In genomic region chr3R:23140280-23140679, dm6 we compare ENCODE assay signal across 4 fruit fly cellular contexts.
TF ChIP-seq lines count a peak whose summit lies in the region.

No protein-coding gene starts in this region.

- TF ChIP-seq CTCF in whole organism, embryonic (GFP tag; optimal IDR thresholded peaks at IDR 0.05; lab: Kevin White, UChicago): no peak

TF ChIP-seq in whole organism, adult, 20 proteins besides CTCF, POLR2A, EP300 and RAD21:
- TF ChIP-seq CG14711 (tag; optimal IDR thresholded peaks at IDR 0.05; lab: Kevin White, UChicago) (no peak), CG7045 (GFP tag; optimal IDR thresholded peaks at IDR 0.05; lab: Kevin White, UChicago) (no peak), cnc (optimal IDR thresholded peaks at IDR 0.05; lab: Kevin White, UChicago) (peak; percentile 11 to 52), CG7101 (tag; optimal IDR thresholded peaks at IDR 0.05; lab: Kevin White, UChicago) (no peak), Hr96 (GFP tag; optimal IDR thresholded peaks at IDR 0.05; lab: Kevin White, UChicago) (no peak)

TF ChIP-seq in whole organism, embryonic, 481 proteins besides CTCF, POLR2A, EP300 and RAD21:
- TF ChIP-seq NC2β (GFP tag; optimal IDR thresholded peaks at IDR 0.05; lab: Kevin White, UChicago) (no peak), unpg (GFP tag; optimal IDR thresholded peaks at IDR 0.05; lab: Kevin White, UChicago) (no peak), ssp (GFP tag; IDR thresholded peaks at IDR 0.05; lab: Robert Waterston, UW) (no peak), CG31365 (tag; optimal IDR thresholded peaks at IDR 0.05; lab: Kevin White, UChicago) (no peak), MTF-1 (GFP tag; optimal IDR thresholded peaks at IDR 0.05; lab: Kevin White, UChicago; ENCODE audit: borderline replicate concordance) (peak; percentile 14), grn (GFP tag; optimal IDR thresholded peaks at IDR 0.05; lab: Kevin White, UChicago) (peak; percentile 85), exex (tag; optimal IDR thresholded peaks at IDR 0.05; lab: Kevin White, UChicago) (peak; percentile 90), CG5953 (GFP tag; IDR thresholded peaks at IDR 0.05; lab: Robert Waterston, UW) (no peak), sug (tag; optimal IDR thresholded peaks at IDR 0.05; lab: Kevin White, UChicago) (peak; percentile 83), lov (optimal IDR thresholded peaks at IDR 0.05; lab: Kevin White, UChicago) (no peak), lov (GFP tag; IDR thresholded peaks at IDR 0.05; lab: Robert Waterston, UW) (no peak), TFAM (GFP tag; optimal IDR thresholded peaks at IDR 0.05; lab: Kevin White, UChicago) (no peak), CG17612 (GFP tag; IDR thresholded peaks at IDR 0.05; lab: Robert Waterston, UW) (no peak), CG34376 (GFP tag; optimal IDR thresholded peaks at IDR 0.05; lab: Kevin White, UChicago) (peak; percentile 41), ase (GFP tag; IDR thresholded peaks at IDR 0.05; lab: Robert Waterston, UW) (no peak), CG17328 (GFP tag; IDR thresholded peaks at IDR 0.05; lab: Robert Waterston, UW) (no peak), CG17802 (tag; optimal IDR thresholded peaks at IDR 0.05; lab: Kevin White, UChicago) (no peak), Dll (GFP tag; IDR thresholded peaks at IDR 0.05; lab: Robert Waterston, UW; ENCODE audit: partially characterized antibody) (no peak), repo (GFP tag; optimal IDR thresholded peaks at IDR 0.05; lab: Kevin White, UChicago) (no peak), pho (GFP tag; optimal IDR thresholded peaks at IDR 0.05; lab: Kevin White, UChicago) (no peak), Deaf1 (tag; optimal IDR thresholded peaks at IDR 0.05; lab: Kevin White, UChicago) (peak; percentile 3), CG10654 (GFP tag; optimal IDR thresholded peaks at IDR 0.05; lab: Kevin White, UChicago) (no peak), CG9215 (GFP tag; IDR thresholded peaks at IDR 0.05; lab: Robert Waterston, UW) (no peak), CG18011 (GFP tag; optimal IDR thresholded peaks at IDR 0.05; lab: Kevin White, UChicago) (no peak), Lpt (GFP tag; optimal IDR thresholded peaks at IDR 0.05; lab: Kevin White, UChicago) (no peak), CG15269 (tag; optimal IDR thresholded peaks at IDR 0.05; lab: Kevin White, UChicago) (no peak), Opbp (GFP tag; IDR thresholded peaks at IDR 0.05; lab: Robert Waterston, UW; ENCODE audit: partially characterized antibody) (no peak), sisA (GFP tag; IDR thresholded peaks at IDR 0.05; lab: Robert Waterston, UW) (no peak)

TF ChIP-seq in whole organism, prepupa, 60 proteins besides CTCF, POLR2A, EP300 and RAD21:
- TF ChIP-seq vri (GFP tag; optimal IDR thresholded peaks at IDR 0.05; lab: Kevin White, UChicago) (peak; percentile 26), CG11902 (GFP tag; optimal IDR thresholded peaks at IDR 0.05; lab: Kevin White, UChicago) (no peak)

TF ChIP-seq in whole organism, wandering third instar larva, 38 proteins besides CTCF, POLR2A, EP300 and RAD21:
- no peak for TF ChIP-seq sv (GFP tag; optimal IDR thresholded peaks at IDR 0.05; lab: Kevin White, UChicago)
- no peak for TF ChIP-seq jim (GFP tag; optimal IDR thresholded peaks at IDR 0.05; lab: Kevin White, UChicago)
- TF ChIP-seq Vsx2 (GFP tag; optimal IDR thresholded peaks at IDR 0.05; lab: Kevin White, UChicago; ENCODE audit: partially characterized antibody): peak; percentile 37
- TF ChIP-seq br (GFP tag; optimal IDR thresholded peaks at IDR 0.05; lab: Kevin White, UChicago): peak; percentile 43
- no peak for TF ChIP-seq Myc (optimal IDR thresholded peaks at IDR 0.05; lab: Kevin White, UChicago)
- TF ChIP-seq h (GFP tag; optimal IDR thresholded peaks at IDR 0.05; lab: Kevin White, UChicago): peak; percentile 49
- no peak for TF ChIP-seq Abd-B (GFP tag; optimal IDR thresholded peaks at IDR 0.05; lab: Kevin White, UChicago)
- TF ChIP-seq HLH106 (tag; optimal IDR thresholded peaks at IDR 0.05; lab: Kevin White, UChicago): no peak
- TF ChIP-seq dl (GFP tag; optimal IDR thresholded peaks at IDR 0.05; lab: Kevin White, UChicago; ENCODE audit: insufficient read depth in 1 of 2, partially characterized antibody in 2 of 2): no peak
- no peak for TF ChIP-seq Jra (GFP tag; optimal IDR thresholded peaks at IDR 0.05; lab: Kevin White, UChicago)
- TF ChIP-seq OdsH (GFP tag; optimal IDR thresholded peaks at IDR 0.05; lab: Kevin White, UChicago): no peak
- TF ChIP-seq tai (GFP tag; optimal IDR thresholded peaks at IDR 0.05; lab: Kevin White, UChicago): no peak
- TF ChIP-seq woc (GFP tag; optimal IDR thresholded peaks at IDR 0.05; lab: Kevin White, UChicago): no peak
- TF ChIP-seq GATAd (GFP tag; optimal IDR thresholded peaks at IDR 0.05; lab: Kevin White, UChicago): no peak
